Worm (Caenorhabditis elegans): Measurements from ENCODE around the gene M163.8.
A peak's percentile ranks its signal among the peaks of the same experiment; 100 is the strongest.

- TF ChIP-seq nhr-12 (tag; optimal IDR thresholded peaks at IDR 0.05) (no peak), ama-1 (optimal IDR thresholded peaks at IDR 0.05) (no peak), nhr-25 (tag; optimal IDR thresholded peaks at IDR 0.05) (peak; percentile 8), aly-2 (tag; optimal IDR thresholded peaks at IDR 0.05) (no peak), nhr-77 (tag; optimal IDR thresholded peaks at IDR 0.05) (no peak), nhr-237 (tag; optimal IDR thresholded peaks at IDR 0.05) (no peak), snpc-4 (tag; optimal IDR thresholded peaks at IDR 0.05) (no peak), skn-1 (tag; optimal IDR thresholded peaks at IDR 0.05) (no peak), nhr-11 (tag; optimal IDR thresholded peaks at IDR 0.05) (no peak), fkh-10 (GFP tag; optimal IDR thresholded peaks at IDR 0.05) (no peak), egl-27 (tag; optimal IDR thresholded peaks at IDR 0.05) (no peak), ZK546.5 (tag; optimal IDR thresholded peaks at IDR 0.05) (no peak), nhr-43 (tag; optimal IDR thresholded peaks at IDR 0.05; ENCODE audit: poor library complexity, severe bottlenecking) (peak; percentile 71), elt-1 (tag; optimal IDR thresholded peaks at IDR 0.05) (no peak)
Observed at ce11 chrX:14478743-14479428, 6.0 kb upstream of the M163.8 start, which contains the start of gene M163.11.
